Fruit fly (Drosophila melanogaster): Measurements from ENCODE around the gene mri.

The mri gene

dm6 chr3L:184251-184650 lies 15.7 kb upstream of the mri start, which contains the start of the genes CG34140, Mkp and Mtch (continued):
- peak; percentile 80 for TF ChIP-seq shn (GFP tag; optimal IDR thresholded peaks at IDR 0.05)
- peak; percentile 63; the same call in 1 of the 2 replicates for TF ChIP-seq aop (GFP tag; IDR thresholded peaks at IDR 0.05)
- TF ChIP-seq CG1233 (GFP tag; optimal IDR thresholded peaks at IDR 0.05), result peak; percentile 74
- TF ChIP-seq CG11723 (GFP tag; optimal IDR thresholded peaks at IDR 0.05), result no peak
- no peak for TF ChIP-seq CG1529 (GFP tag; optimal IDR thresholded peaks at IDR 0.05)
- no peak for TF ChIP-seq jing (GFP tag; optimal IDR thresholded peaks at IDR 0.05)
- no peak for TF ChIP-seq cad (GFP tag; optimal IDR thresholded peaks at IDR 0.05)
- TF ChIP-seq Hsf (GFP tag; optimal IDR thresholded peaks at IDR 0.05), result peak; percentile 89
- TF ChIP-seq Asciz (GFP tag; optimal IDR thresholded peaks at IDR 0.05), result no peak
- TF ChIP-seq sd (tag; optimal IDR thresholded peaks at IDR 0.05), result no peak
- peak; percentile 83 for TF ChIP-seq CG1647 (GFP tag; optimal IDR thresholded peaks at IDR 0.05)
- TF ChIP-seq CkIIα-i1 (GFP tag; IDR thresholded peaks at IDR 0.05), result no peak
- TF ChIP-seq en (GFP tag; optimal IDR thresholded peaks at IDR 0.05), result peak; percentile 69
- no peak for TF ChIP-seq CG8478 (optimal IDR thresholded peaks at IDR 0.05)
- TF ChIP-seq h (optimal IDR thresholded peaks at IDR 0.05), result no peak
- peak; percentile 49; the same call in 1 of the 3 replicates for TF ChIP-seq otp (GFP tag; IDR thresholded peaks at IDR 0.05)
- TF ChIP-seq luna (GFP tag; optimal IDR thresholded peaks at IDR 0.05), result peak; percentile 55
- peak; percentile 77 for TF ChIP-seq pnt (GFP tag; optimal IDR thresholded peaks at IDR 0.05)
- peak; percentile 64 for TF ChIP-seq Nf-YB (GFP tag; optimal IDR thresholded peaks at IDR 0.05)
- TF ChIP-seq nom (GFP tag; optimal IDR thresholded peaks at IDR 0.05), result peak; percentile 7
- TF ChIP-seq YL-1 (GFP tag; optimal IDR thresholded peaks at IDR 0.05), result peak; percentile 98
- TF ChIP-seq NC2α (GFP tag; optimal IDR thresholded peaks at IDR 0.05), result peak; percentile 65
- TF ChIP-seq CG14050 (GFP tag; IDR thresholded peaks at IDR 0.05), result peak; percentile 70; the same call in 2 of the 3 replicates
- peak; percentile 87 for TF ChIP-seq Chrac-16 (GFP tag; optimal IDR thresholded peaks at IDR 0.05)
- TF ChIP-seq Trl (optimal IDR thresholded peaks at IDR 0.05), result no peak
- peak; percentile 93 for TF ChIP-seq Trl (GFP tag; optimal IDR thresholded peaks at IDR 0.05)
- no peak for TF ChIP-seq oc (tag; optimal IDR thresholded peaks at IDR 0.05)
- TF ChIP-seq usp (GFP tag; optimal IDR thresholded peaks at IDR 0.05), result no peak
- no peak for TF ChIP-seq cwo (GFP tag; optimal IDR thresholded peaks at IDR 0.05)
- peak; percentile 83 for TF ChIP-seq CG9609 (GFP tag; optimal IDR thresholded peaks at IDR 0.05)
- peak; percentile 28 for TF ChIP-seq CG10274 (GFP tag; optimal IDR thresholded peaks at IDR 0.05)
- peak; percentile 89 for TF ChIP-seq amos (GFP tag; IDR thresholded peaks at IDR 0.05; ENCODE audit: partially characterized antibody)
- peak; percentile 86 for TF ChIP-seq Dad (GFP tag; optimal IDR thresholded peaks at IDR 0.05)
- peak; percentile 76 for TF ChIP-seq dysf (GFP tag; IDR thresholded peaks at IDR 0.05)
- TF ChIP-seq kah (GFP tag; optimal IDR thresholded peaks at IDR 0.05), result peak; percentile 83
- TF ChIP-seq CG12219 (GFP tag; optimal IDR thresholded peaks at IDR 0.05), result no peak
- TF ChIP-seq hth (optimal IDR thresholded peaks at IDR 0.05), result no peak
- peak; percentile 92 for TF ChIP-seq CG14710 (tag; optimal IDR thresholded peaks at IDR 0.05)
- TF ChIP-seq fd3F (GFP tag; optimal IDR thresholded peaks at IDR 0.05), result peak; percentile 71
- TF ChIP-seq CG10654 (GFP tag; optimal IDR thresholded peaks at IDR 0.05), result peak; percentile 84
- TF ChIP-seq pho (GFP tag; optimal IDR thresholded peaks at IDR 0.05), result peak; percentile 91
- peak; percentile 78 for TF ChIP-seq gfzf (GFP tag; optimal IDR thresholded peaks at IDR 0.05)
- peak; percentile 82 for TF ChIP-seq Opbp (GFP tag; IDR thresholded peaks at IDR 0.05; ENCODE audit: partially characterized antibody)
- peak; percentile 39 for TF ChIP-seq HmgD (GFP tag; optimal IDR thresholded peaks at IDR 0.05)
- TF ChIP-seq Abd-B (GFP tag; optimal IDR thresholded peaks at IDR 0.05), result peak; percentile 84
- TF ChIP-seq mld (GFP tag; IDR thresholded peaks at IDR 0.05; ENCODE audit: partially characterized antibody), result peak; percentile 60; the same call in 1 of the 3 replicates
- TF ChIP-seq CG7745 (tag; optimal IDR thresholded peaks at IDR 0.05), result no peak
- TF ChIP-seq CG1832 (GFP tag; optimal IDR thresholded peaks at IDR 0.05), result no peak
- TF ChIP-seq Bteb2 (GFP tag; optimal IDR thresholded peaks at IDR 0.05), result peak; percentile 82
- TF ChIP-seq CG9727 (GFP tag; optimal IDR thresholded peaks at IDR 0.05), result peak; percentile 83
- no peak for TF ChIP-seq Oli (tag; optimal IDR thresholded peaks at IDR 0.05)
- peak; percentile 81 for TF ChIP-seq H15 (GFP tag; IDR thresholded peaks at IDR 0.05)

Measured in whole organism, embryonic.